Worm (Caenorhabditis elegans) whole organism, young adult: ENCODE measurements around the gene F59B2.14.

ENCODE experiments used
- C06A6.2 ChIP-seq: fragments of 200-800 bp; sonication (Bioruptor generic); conservative IDR thresholded peaks from 2 replicates; pipeline ENCODE4 v1.3.6; 2022; ENCODE audit warnings: missing genetic modification characterization, missing compliant biosample characterization
- D2030.7 ChIP-seq: fragments of 200-800 bp; sonication (Bioruptor generic); IDR thresholded peaks from 2 replicates; pipeline ENCODE4 v1.3.6; 2022; ENCODE audit warnings: missing genetic modification reagents, missing genetic modification characterization, missing compliant biosample characterization
- F23B12.7 ChIP-seq: sonication (generic microtip); optimal IDR thresholded peaks from 2 replicates; lab custom pipeline; 2017; ENCODE audit warnings: missing genetic modification characterization, mild to moderate bottlenecking, missing compliant biosample characterization, antibody characterized with exemption, moderate library complexity; ENCODE audit not compliant: insufficient read depth
- F39B2.1 ChIP-seq: fragments of 200-800 bp; sonication (Bioruptor generic); IDR thresholded peaks from 2 replicates; pipeline ENCODE4 v1.3.6; 2022; ENCODE audit warnings: missing genetic modification reagents, missing genetic modification characterization, missing compliant biosample characterization
- F57C9.4 ChIP-seq: sonication (generic microtip); optimal IDR thresholded peaks from 2 replicates; lab custom pipeline; 2017; ENCODE audit warnings: mild to moderate bottlenecking, missing genetic modification characterization, missing compliant biosample characterization
- T07F8.4 ChIP-seq: sonication (generic microtip); optimal IDR thresholded peaks from 2 replicates; lab custom pipeline; 2016; ENCODE audit warnings: mild to moderate bottlenecking, missing genetic modification characterization, moderate library complexity, missing compliant biosample characterization
- T26A5.8 ChIP-seq: sonication (generic microtip); optimal IDR thresholded peaks from 2 replicates; lab custom pipeline; 2016; ENCODE audit warnings: missing genetic modification characterization, missing compliant biosample characterization
- akir-1 ChIP-seq: fragments of 200-800 bp; sonication (Bioruptor generic); optimal IDR thresholded peaks from 2 replicates; lab custom pipeline; 2018; ENCODE audit warnings: mild to moderate bottlenecking, missing genetic modification characterization, moderate library complexity, missing compliant biosample characterization
- bed-2 ChIP-seq: fragments of 200-800 bp; sonication (Bioruptor generic); IDR thresholded peaks from 2 replicates; pipeline ENCODE4 v1.3.6; 2022; ENCODE audit warnings: missing genetic modification reagents, missing genetic modification characterization, missing compliant biosample characterization
- cebp-2 ChIP-seq: fragments of 200-800 bp; sonication (Bioruptor generic); IDR thresholded peaks from 2 replicates; pipeline ENCODE4 v1.3.6; 2022; ENCODE audit warnings: missing genetic modification characterization, missing compliant biosample characterization
- ceh-40 ChIP-seq: fragments of 200-800 bp; sonication (Bioruptor generic); IDR thresholded peaks from 2 replicates; pipeline ENCODE4 v1.3.6; 2022; ENCODE audit warnings: missing genetic modification characterization, missing compliant biosample characterization
- ceh-58 ChIP-seq: fragments of 200-800 bp; sonication (Bioruptor generic); IDR thresholded peaks from 2 replicates; pipeline ENCODE4 v1.3.6; 2022; ENCODE audit warnings: missing genetic modification characterization, missing compliant biosample characterization
- dox-1 ChIP-seq: fragments of 200-800 bp; sonication (Bioruptor generic); IDR thresholded peaks from 2 replicates; pipeline ENCODE4 v1.3.6; 2022; ENCODE audit warnings: missing genetic modification reagents, missing genetic modification characterization, missing compliant biosample characterization
- dpff-1 ChIP-seq: sonication (generic microtip); optimal IDR thresholded peaks from 2 replicates; lab custom pipeline; 2017; ENCODE audit warnings: mild to moderate bottlenecking, missing genetic modification characterization, missing compliant biosample characterization
- dpl-1 ChIP-seq: fragments of 150-350 bp; optimal IDR thresholded peaks from 2 replicates; lab custom pipeline; 2014; ENCODE audit warnings: missing biosample characterization, missing genetic modification reagents, missing genetic modification characterization
- egl-18 ChIP-seq: fragments of 200-800 bp; sonication (Bioruptor generic); IDR thresholded peaks from 2 replicates; pipeline ENCODE4 v1.3.6; 2022; ENCODE audit warnings: missing genetic modification reagents, missing genetic modification characterization, missing compliant biosample characterization
- egl-44 ChIP-seq: fragments of 200-800 bp; sonication (Bioruptor generic); IDR thresholded peaks from 2 replicates; pipeline ENCODE4 v1.3.6; 2022; ENCODE audit warnings: missing genetic modification reagents, missing genetic modification characterization, missing compliant biosample characterization
- fkh-3 ChIP-seq: sonication (generic microtip); optimal IDR thresholded peaks from 2 replicates; lab custom pipeline; 2016; ENCODE audit warnings: mild to moderate bottlenecking, missing genetic modification characterization, missing compliant biosample characterization
- gei-17 ChIP-seq: fragments of 200-800 bp; sonication (Bioruptor generic); optimal IDR thresholded peaks from 2 replicates; lab custom pipeline; 2018; ENCODE audit warnings: mild to moderate bottlenecking, missing genetic modification characterization, missing compliant biosample characterization
- hlh-12 ChIP-seq: sonication (generic microtip); optimal IDR thresholded peaks from 2 replicates; lab custom pipeline; 2016; ENCODE audit warnings: missing genetic modification characterization, missing compliant biosample characterization
- hlh-26 ChIP-seq: fragments of 200-800 bp; sonication (Bioruptor generic); conservative IDR thresholded peaks from 2 replicates; pipeline ENCODE4 v1.3.6; 2022; ENCODE audit warnings: missing genetic modification reagents, missing genetic modification characterization, missing compliant biosample characterization
- hmg-1.2 ChIP-seq: fragments of 200-800 bp; sonication (Bioruptor generic); IDR thresholded peaks from 2 replicates; pipeline ENCODE4 v1.3.6; 2022; ENCODE audit warnings: missing genetic modification reagents, missing genetic modification characterization, missing compliant biosample characterization
- hmg-20 ChIP-seq: fragments of 200-800 bp; sonication (Bioruptor generic); IDR thresholded peaks from 2 replicates; pipeline ENCODE4 v1.3.6; 2022; ENCODE audit warnings: missing genetic modification reagents, missing genetic modification characterization, missing compliant biosample characterization
- hsf-1 ChIP-seq: fragments of 200-800 bp; sonication (Bioruptor generic); IDR thresholded peaks from 2 replicates; pipeline ENCODE4 v1.3.6; 2022; ENCODE audit warnings: missing genetic modification reagents, missing genetic modification characterization, missing compliant biosample characterization
- let-607 ChIP-seq, 2 experiments: fragments of 200-800 bp in 1 of 2; sonication (Bioruptor generic) in 1 of 2; sonication (generic microtip) in 1 of 2; optimal IDR thresholded peaks; 2 replicates each; lab custom pipeline; 2016 to 2018; ENCODE audit warnings: mild to moderate bottlenecking in 2 of 2, missing compliant biosample characterization in 2 of 2, missing genetic modification characterization in 2 of 2, moderate library complexity in 2 of 2, missing genotype in 1 of 2
- lir-1 ChIP-seq: fragments of 200-800 bp; sonication (Bioruptor generic); conservative IDR thresholded peaks from 2 replicates; pipeline ENCODE4 v1.3.6; 2022; ENCODE audit warnings: missing genetic modification reagents, missing genetic modification characterization, missing compliant biosample characterization
- lsl-1 ChIP-seq: fragments of 200-800 bp; sonication (Bioruptor generic); optimal IDR thresholded peaks from 2 replicates; lab custom pipeline; 2018; ENCODE audit warnings: mild to moderate bottlenecking, missing genetic modification characterization, moderate library complexity, missing compliant biosample characterization
- madf-6 ChIP-seq: fragments of 200-800 bp; sonication (Bioruptor generic); IDR thresholded peaks from 2 replicates; pipeline ENCODE4 v1.3.6; 2022; ENCODE audit warnings: missing genetic modification reagents, missing genetic modification characterization, missing compliant biosample characterization
- mcd-1 ChIP-seq: fragments of 200-800 bp; sonication (Bioruptor generic); IDR thresholded peaks from 2 replicates; pipeline ENCODE4 v1.3.6; 2022; ENCODE audit warnings: missing genetic modification reagents, missing genetic modification characterization, missing compliant biosample characterization
- mel-28 ChIP-seq: sonication (generic microtip); optimal IDR thresholded peaks from 2 replicates; lab custom pipeline; 2016; ENCODE audit warnings: borderline replicate concordance, mild to moderate bottlenecking, missing genetic modification characterization, missing compliant biosample characterization
- mes-4 ChIP-seq: sonication (generic microtip); optimal IDR thresholded peaks from 2 replicates; lab custom pipeline; 2016; ENCODE audit warnings: missing genotype, missing genetic modification characterization, missing compliant biosample characterization
- nhr-120 ChIP-seq: fragments of 200-800 bp; sonication (Bioruptor generic); IDR thresholded peaks from 2 replicates; pipeline ENCODE4 v1.3.6; 2022; ENCODE audit warnings: missing genetic modification characterization, missing compliant biosample characterization
- nhr-27 ChIP-seq: fragments of 200-800 bp; sonication (Bioruptor generic); optimal IDR thresholded peaks from 2 replicates; lab custom pipeline; 2018; ENCODE audit warnings: mild to moderate bottlenecking, missing genetic modification characterization, moderate library complexity, missing compliant biosample characterization
- nhr-90 ChIP-seq: sonication (generic microtip); optimal IDR thresholded peaks from 2 replicates; lab custom pipeline; 2016; ENCODE audit warnings: missing genotype, mild to moderate bottlenecking, missing genetic modification characterization, missing compliant biosample characterization
- pha-4 ChIP-seq: fragments of 150-350 bp; sonication (generic microtip); optimal IDR thresholded peaks from 2 replicates; lab custom pipeline; 2014; ENCODE audit warnings: missing biosample characterization, missing genetic modification reagents, missing genetic modification characterization
- rcor-1 ChIP-seq: fragments of 200-800 bp; sonication (Bioruptor generic); IDR thresholded peaks from 2 replicates; pipeline ENCODE4 v1.3.6; 2022; ENCODE audit warnings: missing genetic modification reagents, missing genetic modification characterization, missing compliant biosample characterization
- repo-1 ChIP-seq: sonication (generic microtip); optimal IDR thresholded peaks from 2 replicates; lab custom pipeline; 2017; ENCODE audit warnings: mild to moderate bottlenecking, missing genetic modification characterization, missing compliant biosample characterization
- rpc-1 ChIP-seq, 2 experiments: fragments of 150-350 bp in 1 of 2; sonication (generic microtip) in 1 of 2; optimal IDR thresholded peaks; 2 replicates each; lab custom pipeline; 2014 to 2018; ENCODE audit warnings: missing biosample characterization in 1 of 2, missing genetic modification characterization in 1 of 2, missing genetic modification reagents in 1 of 2, missing genotype in 1 of 2
- sdz-38 ChIP-seq: sonication (generic microtip); optimal IDR thresholded peaks from 2 replicates; lab custom pipeline; 2016; ENCODE audit warnings: missing genotype, missing genetic modification characterization, missing compliant biosample characterization
- snpc-1.3 ChIP-seq: sonication (generic microtip); optimal IDR thresholded peaks from 2 replicates; lab custom pipeline; 2017; ENCODE audit warnings: missing genetic modification characterization, mild to moderate bottlenecking, missing compliant biosample characterization, antibody characterized with exemption, moderate library complexity, missing genotype, missing genetic modification reagents; ENCODE audit not compliant: insufficient read depth
- snpc-4 ChIP-seq, 5 experiments: fragments of 150-350 bp in 1 of 5; sonication (generic microtip) in 4 of 5; optimal IDR thresholded peaks; 2 replicates each; lab custom pipeline; 2014 to 2018; ENCODE audit warnings: missing genetic modification characterization in 5 of 5, missing biosample characterization in 3 of 5, antibody characterized with exemption in 2 of 5, mild to moderate bottlenecking in 2 of 5, missing compliant biosample characterization in 2 of 5, missing genotype in 2 of 5, moderate library complexity in 2 of 5, missing genetic modification reagents in 1 of 5
- sptf-2 ChIP-seq: fragments of 200-800 bp; sonication (Bioruptor generic); optimal IDR thresholded peaks from 2 replicates; lab custom pipeline; 2018; ENCODE audit warnings: mild to moderate bottlenecking, missing genetic modification characterization, missing compliant biosample characterization
- tlf-1 ChIP-seq: fragments of 200-800 bp; sonication (Bioruptor generic); optimal IDR thresholded peaks from 2 replicates; lab custom pipeline; 2018; ENCODE audit warnings: mild to moderate bottlenecking, missing genetic modification characterization, missing compliant biosample characterization
- unc-130 ChIP-seq: sonication (generic microtip); optimal IDR thresholded peaks from 2 replicates; lab custom pipeline; 2016; ENCODE audit warnings: missing genetic modification reagents, missing genetic modification characterization, missing compliant biosample characterization
- unc-62 ChIP-seq: fragments of 150-350 bp; optimal IDR thresholded peaks from 2 replicates; lab custom pipeline; 2014; ENCODE audit warnings: missing biosample characterization, missing genetic modification reagents, missing genetic modification characterization
- ztf-18 ChIP-seq: sonication (generic microtip); optimal IDR thresholded peaks from 2 replicates; lab custom pipeline; 2016; ENCODE audit warnings: missing genotype, mild to moderate bottlenecking, missing genetic modification characterization, missing compliant biosample characterization
- ztf-26 ChIP-seq: sonication (generic microtip); optimal IDR thresholded peaks from 2 replicates; lab custom pipeline; 2017; ENCODE audit warnings: missing genetic modification characterization, missing compliant biosample characterization
- ztf-3 ChIP-seq: fragments of 200-800 bp; sonication (Bioruptor generic); optimal IDR thresholded peaks from 2 replicates; lab custom pipeline; 2018; ENCODE audit warnings: mild to moderate bottlenecking, missing genetic modification characterization, missing compliant biosample characterization

F59B2.14 gene

ce11 chrIII:9051119-9051597 is 28.7 kb upstream of the F59B2.14 start (continued):
- TF ChIP-seq hmg-20 (GFP tag; lab: Robert Waterston, UW), result no peak
- TF ChIP-seq fkh-3 (tag; lab: Kevin White, UChicago), result no peak
- TF ChIP-seq dox-1 (GFP tag; lab: Robert Waterston, UW), result peak; percentile 76
- no peak for TF ChIP-seq rpc-1 (optimal IDR thresholded peaks at IDR 0.05; lab: Kevin White, UChicago)
- TF ChIP-seq rpc-1 (tag; optimal IDR thresholded peaks at IDR 0.05; lab: Kevin White, UChicago), result no peak
- peak; percentile 54 for TF ChIP-seq hmg-1.2 (GFP tag; lab: Robert Waterston, UW)
- TF ChIP-seq nhr-27 (tag; lab: Kevin White, UChicago), result no peak
- no peak for TF ChIP-seq T07F8.4 (tag; lab: Kevin White, UChicago)
- TF ChIP-seq ceh-58 (GFP tag; lab: Robert Waterston, UW), result no peak
- peak; percentile 87 for TF ChIP-seq ztf-26 (tag; lab: Kevin White, UChicago)
- peak; percentile 61 for TF ChIP-seq unc-62 (GFP tag; lab: Kevin White, UChicago)
- peak; percentile 80 for TF ChIP-seq repo-1 (tag; lab: Kevin White, UChicago)
- TF ChIP-seq tlf-1 (GFP tag; lab: Kevin White, UChicago), result peak; percentile 76
- peak; percentile 37 for TF ChIP-seq F57C9.4 (tag; lab: Kevin White, UChicago)
- TF ChIP-seq sdz-38, result no peak
- peak; percentile 42; the same call in 1 of the 2 replicates for TF ChIP-seq ceh-40 (GFP tag; lab: Robert Waterston, UW)
- TF ChIP-seq unc-130 (GFP tag; lab: Kevin White, UChicago), result no peak
- TF ChIP-seq ztf-3 (GFP tag; lab: Kevin White, UChicago), result no peak
- TF ChIP-seq hsf-1 (GFP tag; lab: Robert Waterston, UW), result peak; percentile 79
- TF ChIP-seq let-607 (tag; optimal IDR thresholded peaks at IDR 0.05; lab: Kevin White, UChicago), result peak; percentile 58 to 64
- TF ChIP-seq cebp-2 (GFP tag; lab: Robert Waterston, UW), result no peak
- no peak for TF ChIP-seq hlh-12 (tag; lab: Kevin White, UChicago)
- TF ChIP-seq rcor-1 (GFP tag; lab: Robert Waterston, UW), result 0 out of 2 replicates have a peak, but pooled peaks have one; percentile 34
- peak; percentile 24 for TF ChIP-seq nhr-90 (tag; lab: Kevin White, UChicago)
- peak; percentile 42 for TF ChIP-seq lsl-1 (GFP tag; lab: Kevin White, UChicago)
- TF ChIP-seq mcd-1 (GFP tag; lab: Robert Waterston, UW), result peak; percentile 40; the same call in 1 of the 2 replicates
- TF ChIP-seq T26A5.8 (tag; lab: Kevin White, UChicago), result peak; percentile 3
- TF ChIP-seq D2030.7, result no peak
- peak; percentile 44 for TF ChIP-seq lir-1
- TF ChIP-seq egl-44 (GFP tag; lab: Robert Waterston, UW), result peak; percentile 45; the same call in 1 of the 2 replicates
- TF ChIP-seq F23B12.7 (tag; lab: Kevin White, UChicago), result peak; percentile 89
- no peak for TF ChIP-seq snpc-4 (GFP tag; optimal IDR thresholded peaks at IDR 0.05; lab: Kevin White, UChicago)
- peak in 2 of 4 experiments; percentile 23 to 46 for TF ChIP-seq snpc-4 (tag; optimal IDR thresholded peaks at IDR 0.05; lab: Kevin White, UChicago)
- TF ChIP-seq mel-28, result peak; percentile 72
- TF ChIP-seq ztf-18, result peak; percentile 53
- TF ChIP-seq dpl-1 (GFP tag; lab: Kevin White, UChicago), result peak; percentile 12
- TF ChIP-seq dpff-1 (tag; lab: Kevin White, UChicago), result peak; percentile 82
- TF ChIP-seq akir-1 (GFP tag; lab: Kevin White, UChicago), result peak; percentile 20
- TF ChIP-seq pha-4 (tag; lab: Kevin White, UChicago), result peak; percentile 6
- TF ChIP-seq sptf-2, result peak; percentile 8
- no peak for TF ChIP-seq egl-18 (GFP tag; lab: Robert Waterston, UW)
- TF ChIP-seq mes-4 (tag; lab: Kevin White, UChicago), result no peak
- peak; percentile 35 for TF ChIP-seq snpc-1.3 (tag; lab: Kevin White, UChicago)
- TF ChIP-seq madf-6 (GFP tag; lab: Robert Waterston, UW), result peak; percentile 43; the same call in 1 of the 2 replicates
- peak; percentile 48 for TF ChIP-seq gei-17
- peak; percentile 41; the same call in 1 of the 2 replicates for TF ChIP-seq C06A6.2
- TF ChIP-seq F39B2.1 (GFP tag; lab: Robert Waterston, UW), result no peak
- no peak for TF ChIP-seq bed-2 (GFP tag; lab: Robert Waterston, UW)
- no peak for TF ChIP-seq hlh-26 (GFP tag; lab: Robert Waterston, UW)
- TF ChIP-seq nhr-120 (GFP tag; lab: Robert Waterston, UW), result no peak
